Worm (Caenorhabditis elegans) whole organism, late embryonic: Measurements from ENCODE around the gene C54E4.1.

Source experiments
- C08G9.2 ChIP-seq: sonication (generic microtip); optimal IDR thresholded peaks from 2 replicates; lab custom pipeline; 2016; ENCODE audit warnings: mild to moderate bottlenecking, missing genetic modification characterization, moderate library complexity, missing compliant biosample characterization
- C38D4.7 ChIP-seq: fragments of 200-800 bp; sonication (Bioruptor generic); optimal IDR thresholded peaks from 2 replicates; lab custom pipeline; 2018; ENCODE audit warnings: mild to moderate bottlenecking, missing genetic modification characterization, moderate library complexity, missing compliant biosample characterization
- T23F11.4 ChIP-seq: fragments of 200-800 bp; sonication (Bioruptor generic); optimal IDR thresholded peaks from 2 replicates; lab custom pipeline; 2018; ENCODE audit warnings: mild to moderate bottlenecking, missing genetic modification characterization, missing compliant biosample characterization
- Y22D7AL.16 ChIP-seq: sonication (generic microtip); optimal IDR thresholded peaks from 2 replicates; lab custom pipeline; 2016; ENCODE audit warnings: missing genetic modification characterization, missing compliant biosample characterization
- ahr-1 ChIP-seq: sonication (generic microtip); optimal IDR thresholded peaks from 2 replicates; lab custom pipeline; 2016; ENCODE audit warnings: missing genetic modification characterization, missing compliant biosample characterization
- ama-1 ChIP-seq: fragments of 150-350 bp; optimal IDR thresholded peaks from 2 replicates; lab custom pipeline; 2014
- ceh-14 ChIP-seq: sonication (generic microtip); optimal IDR thresholded peaks from 2 replicates; lab custom pipeline; 2016; ENCODE audit warnings: missing genotype, missing genetic modification characterization, missing compliant biosample characterization
- ceh-18 ChIP-seq: sonication (generic microtip); optimal IDR thresholded peaks from 2 replicates; lab custom pipeline; 2016; ENCODE audit warnings: missing genetic modification characterization, missing compliant biosample characterization
- ceh-22 ChIP-seq: sonication (generic microtip); optimal IDR thresholded peaks from 2 replicates; lab custom pipeline; 2017; ENCODE audit warnings: missing biosample characterization, missing genetic modification characterization
- ceh-30 ChIP-seq: fragments of 150-350 bp; optimal IDR thresholded peaks from 2 replicates; lab custom pipeline; 2014; ENCODE audit warnings: missing biosample characterization, missing genetic modification characterization
- ceh-31 ChIP-seq: sonication (generic microtip); optimal IDR thresholded peaks from 2 replicates; lab custom pipeline; 2016; ENCODE audit warnings: missing genetic modification characterization, missing compliant biosample characterization
- ceh-34 ChIP-seq: sonication (generic microtip); optimal IDR thresholded peaks from 2 replicates; lab custom pipeline; 2016; ENCODE audit warnings: mild to moderate bottlenecking, missing genetic modification characterization, missing compliant biosample characterization
- ceh-6 ChIP-seq: fragments of 200-800 bp; sonication (Bioruptor generic); optimal IDR thresholded peaks from 2 replicates; lab custom pipeline; 2018; ENCODE audit warnings: mild to moderate bottlenecking, missing genetic modification characterization, missing compliant biosample characterization
- dmd-4 ChIP-seq: sonication (generic microtip); optimal IDR thresholded peaks from 2 replicates; lab custom pipeline; 2016; ENCODE audit warnings: borderline replicate concordance, missing genetic modification characterization, missing compliant biosample characterization
- dve-1 ChIP-seq: sonication (generic microtip); optimal IDR thresholded peaks from 2 replicates; lab custom pipeline; 2017; ENCODE audit warnings: antibody characterized with exemption, mild to moderate bottlenecking, missing genetic modification characterization, missing compliant biosample characterization
- elt-2 ChIP-seq: sonication (generic microtip); optimal IDR thresholded peaks from 2 replicates; lab custom pipeline; 2016; ENCODE audit warnings: missing genetic modification reagents, missing genetic modification characterization, missing compliant biosample characterization
- eyg-1 ChIP-seq: sonication (generic microtip); optimal IDR thresholded peaks from 2 replicates; lab custom pipeline; 2016; ENCODE audit warnings: missing genotype, missing genetic modification characterization, missing compliant biosample characterization
- fax-1 ChIP-seq: sonication (generic microtip); optimal IDR thresholded peaks from 2 replicates; lab custom pipeline; 2016; ENCODE audit warnings: missing genotype, missing genetic modification characterization, missing compliant biosample characterization
- fkh-6 ChIP-seq: sonication (generic microtip); optimal IDR thresholded peaks from 2 replicates; lab custom pipeline; 2016; ENCODE audit warnings: missing genetic modification characterization, missing compliant biosample characterization
- gmeb-2 ChIP-seq: sonication (generic microtip); optimal IDR thresholded peaks from 2 replicates; lab custom pipeline; 2016; ENCODE audit warnings: missing genetic modification characterization, inconsistent platforms, missing compliant biosample characterization
- hlh-13 ChIP-seq: fragments of 200-800 bp; sonication (Bioruptor generic); optimal IDR thresholded peaks from 2 replicates; lab custom pipeline; 2018; ENCODE audit warnings: mild to moderate bottlenecking, missing genetic modification characterization, missing compliant biosample characterization
- hlh-30 ChIP-seq: sonication (generic microtip); optimal IDR thresholded peaks from 2 replicates; lab custom pipeline; 2017; ENCODE audit warnings: antibody characterized with exemption, missing genetic modification characterization, missing compliant biosample characterization; ENCODE audit not compliant: insufficient read depth
- lin-11 ChIP-seq: fragments of 200-800 bp; sonication (Bioruptor generic); optimal IDR thresholded peaks from 2 replicates; lab custom pipeline; 2018; ENCODE audit warnings: mild to moderate bottlenecking, missing genetic modification characterization, missing compliant biosample characterization
- madf-2 ChIP-seq: sonication (generic microtip); optimal IDR thresholded peaks from 2 replicates; lab custom pipeline; 2017; ENCODE audit warnings: missing genetic modification characterization, missing compliant biosample characterization
- nfya-1 ChIP-seq: sonication (generic microtip); optimal IDR thresholded peaks from 2 replicates; lab custom pipeline; 2017; ENCODE audit warnings: missing genetic modification characterization, mild to moderate bottlenecking, missing compliant biosample characterization, antibody characterized with exemption, moderate library complexity
- nhr-232 ChIP-seq: sonication (generic microtip); optimal IDR thresholded peaks from 2 replicates; lab custom pipeline; 2016; ENCODE audit warnings: missing genetic modification characterization, missing compliant biosample characterization
- pag-3 ChIP-seq: sonication (generic microtip); optimal IDR thresholded peaks from 2 replicates; lab custom pipeline; 2016; ENCODE audit warnings: missing compliant biosample characterization, missing genetic modification characterization, borderline replicate concordance
- pat-9 ChIP-seq: fragments of 200-800 bp; sonication (Bioruptor generic); optimal IDR thresholded peaks from 2 replicates; lab custom pipeline; 2018; ENCODE audit warnings: mild to moderate bottlenecking, missing genetic modification characterization, moderate library complexity, missing compliant biosample characterization
- ref-2 ChIP-seq: sonication (generic microtip); optimal IDR thresholded peaks from 2 replicates; lab custom pipeline; 2016; ENCODE audit warnings: missing genetic modification characterization, missing compliant biosample characterization
- sdc-2 ChIP-seq: sonication (generic microtip); optimal IDR thresholded peaks from 2 replicates; lab custom pipeline; 2016; ENCODE audit warnings: missing genotype, missing genetic modification characterization, missing compliant biosample characterization
- sox-2 ChIP-seq: fragments of 200-800 bp; sonication (Bioruptor generic); IDR thresholded peaks from 2 replicates; pipeline ENCODE4 v1.3.6; 2022; ENCODE audit warnings: missing genetic modification reagents, missing genetic modification characterization, missing compliant biosample characterization
- ttx-3 ChIP-seq: sonication (generic microtip); optimal IDR thresholded peaks from 2 replicates; lab custom pipeline; 2016; ENCODE audit warnings: missing genetic modification reagents, missing genetic modification characterization, missing compliant biosample characterization
- unc-3 ChIP-seq, 2 experiments: fragments of 200-800 bp in 1 of 2; sonication (Bioruptor generic) in 1 of 2; sonication (generic microtip) in 1 of 2; conservative IDR thresholded peaks in 1 of 2; optimal IDR thresholded peaks in 1 of 2; 2 replicates each; pipeline versions ENCODE4 v1.3.6 to Lab custom; 2016 to 2022; ENCODE audit warnings: missing compliant biosample characterization in 2 of 2, missing genetic modification characterization in 2 of 2, missing genetic modification reagents in 1 of 2
- unc-42 ChIP-seq: sonication (generic microtip); optimal IDR thresholded peaks from 2 replicates; lab custom pipeline; 2016; ENCODE audit warnings: missing genotype, missing genetic modification characterization, missing compliant biosample characterization
- unc-55 ChIP-seq: sonication (generic microtip); optimal IDR thresholded peaks from 2 replicates; lab custom pipeline; 2017; ENCODE audit warnings: missing biosample characterization, missing genetic modification reagents, missing genetic modification characterization

The C54E4.1 gene

ce11 chrIV:2219334-2219755 is 44.0 kb downstream of the C54E4.1 start (continued):
- TF ChIP-seq ceh-18 (tag; lab: Kevin White, UChicago): peak; percentile 91
- TF ChIP-seq sdc-2: no peak
- no peak for TF ChIP-seq unc-3 (GFP tag; conservative IDR thresholded peaks at IDR 0.05; lab: Robert Waterston, UW)
- TF ChIP-seq unc-3 (tag; optimal IDR thresholded peaks at IDR 0.05; lab: Kevin White, UChicago): no peak
- TF ChIP-seq ttx-3 (tag; lab: Kevin White, UChicago): no peak
- TF ChIP-seq fkh-6 (tag; lab: Kevin White, UChicago): no peak
- peak; percentile 27 for TF ChIP-seq eyg-1 (tag; lab: Kevin White, UChicago)
- no peak for TF ChIP-seq C38D4.7 (GFP tag; lab: Kevin White, UChicago)
- TF ChIP-seq gmeb-2 (tag; lab: Kevin White, UChicago): peak; percentile 17
- TF ChIP-seq T23F11.4: peak; percentile 50
- TF ChIP-seq fax-1 (tag; lab: Kevin White, UChicago): no peak
- peak; percentile 36 for TF ChIP-seq madf-2
- no peak for TF ChIP-seq ceh-30 (tag; lab: Kevin White, UChicago)
- no peak for TF ChIP-seq pag-3 (tag; lab: Kevin White, UChicago)
- no peak for TF ChIP-seq Y22D7AL.16 (tag; lab: Kevin White, UChicago)
- peak; percentile 74 for TF ChIP-seq dve-1 (tag; lab: Kevin White, UChicago)
- TF ChIP-seq ama-1 (lab: Kevin White, UChicago): no peak
- peak; percentile 77 for TF ChIP-seq ceh-34 (tag; lab: Kevin White, UChicago)
- TF ChIP-seq unc-42 (tag; lab: Kevin White, UChicago): peak; percentile 62
- peak; percentile 79 for TF ChIP-seq ceh-14 (tag; lab: Kevin White, UChicago)
- TF ChIP-seq unc-55 (GFP tag; lab: Kevin White, UChicago): peak; percentile 95
- TF ChIP-seq ceh-31 (tag; lab: Kevin White, UChicago): peak; percentile 89

- TF ChIP-seq hlh-30 (tag; lab: Kevin White, UChicago) (peak; percentile 69), hlh-13 (GFP tag; lab: Kevin White, UChicago) (no peak)
Measured at ce11 chrIV:2220147-2220546, 44.8 kb downstream of the C54E4.1 start.

- no peak for TF ChIP-seq ttx-3 (tag; lab: Kevin White, UChicago)
Measured at ce11 chrIV:2220896-2221295, 45.5 kb downstream of the C54E4.1 start.

ce11 chrIV:2221350-2221749 is 46.0 kb downstream of the C54E4.1 start:
- TF ChIP-seq ceh-18 (tag; lab: Kevin White, UChicago) (peak; percentile 8), ceh-14 (tag; lab: Kevin White, UChicago) (no peak)

DNA sequence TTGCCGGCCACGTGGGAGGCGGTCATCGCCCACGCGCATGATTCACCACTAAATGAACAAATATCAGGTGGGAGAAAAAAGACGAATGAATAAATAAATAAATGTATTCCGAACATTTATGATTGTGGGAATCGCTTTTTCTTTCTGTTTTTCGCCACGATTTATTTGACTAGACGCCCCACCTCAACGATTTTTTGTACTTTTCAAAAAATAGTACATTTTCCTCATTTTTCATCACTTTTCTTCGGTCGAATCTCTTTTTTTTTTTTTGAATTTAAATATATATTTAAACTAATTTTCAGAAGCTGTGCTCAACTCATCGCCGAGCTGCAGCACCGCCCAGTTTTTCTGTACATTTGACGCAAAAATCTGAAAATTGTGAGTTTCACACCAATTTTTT is 47.1 kb downstream of the C54E4.1 start, which contains the start of gene fnip-2:
fnip-2 (plus strand) TSS at position 301 of the 400 bp plus-strand sequence.
- no peak for TF ChIP-seq nfya-1
- no peak for TF ChIP-seq ceh-22 (tag; lab: Kevin White, UChicago)
- TF ChIP-seq sdc-2: no peak
- no peak for TF ChIP-seq C08G9.2 (tag; lab: Kevin White, UChicago)
- TF ChIP-seq ceh-6 (GFP tag; lab: Kevin White, UChicago): no peak
- no peak for TF ChIP-seq hlh-13 (GFP tag; lab: Kevin White, UChicago)
- TF ChIP-seq sox-2 (GFP tag; lab: Robert Waterston, UW): no peak
- no peak for TF ChIP-seq nhr-232

ce11 chrIV:2223144-2223543 is 47.8 kb downstream of the C54E4.1 start:
- no peak for TF ChIP-seq Y22D7AL.16 (tag; lab: Kevin White, UChicago)
- no peak for TF ChIP-seq ref-2 (tag; lab: Kevin White, UChicago)
- TF ChIP-seq unc-3 (GFP tag; conservative IDR thresholded peaks at IDR 0.05; lab: Robert Waterston, UW): no peak
- TF ChIP-seq unc-3 (tag; optimal IDR thresholded peaks at IDR 0.05; lab: Kevin White, UChicago): no peak
- TF ChIP-seq hlh-13 (GFP tag; lab: Kevin White, UChicago): no peak
- TF ChIP-seq pat-9 (tag; lab: Kevin White, UChicago): no peak
- no peak for TF ChIP-seq lin-11 (tag; lab: Kevin White, UChicago)
- no peak for TF ChIP-seq ceh-6 (GFP tag; lab: Kevin White, UChicago)
- no peak for TF ChIP-seq gmeb-2 (tag; lab: Kevin White, UChicago)
- TF ChIP-seq dmd-4 (tag; lab: Kevin White, UChicago): no peak
- no peak for TF ChIP-seq T23F11.4
- no peak for TF ChIP-seq fkh-6 (tag; lab: Kevin White, UChicago)
- TF ChIP-seq ahr-1: no peak
- TF ChIP-seq madf-2: no peak
- no peak for TF ChIP-seq elt-2
- no peak for TF ChIP-seq ceh-14 (tag; lab: Kevin White, UChicago)
- TF ChIP-seq C38D4.7 (GFP tag; lab: Kevin White, UChicago): no peak
- no peak for TF ChIP-seq ceh-18 (tag; lab: Kevin White, UChicago)
